Worm (Caenorhabditis elegans) whole organism, young adult: ENCODE measurements around the gene ZC477.4.

Source experiments
- F57A8.1 ChIP-seq: fragments of 200-800 bp; sonication (Bioruptor generic); optimal IDR thresholded peaks from 2 replicates; lab custom pipeline; 2018; ENCODE audit warnings: mild to moderate bottlenecking, missing genetic modification characterization, moderate library complexity, missing compliant biosample characterization
- ama-1 ChIP-seq, 3 experiments: fragments of 150-350 bp in 1 of 3; sonication (generic microtip) in 2 of 3; optimal IDR thresholded peaks; 2 replicates each; lab custom pipeline; 2014 to 2018; ENCODE audit warnings: missing biosample characterization in 2 of 3, missing genetic modification characterization in 2 of 3, missing genetic modification reagents in 2 of 3
- dpl-1 ChIP-seq: fragments of 150-350 bp; optimal IDR thresholded peaks from 2 replicates; lab custom pipeline; 2014; ENCODE audit warnings: missing biosample characterization, missing genetic modification reagents, missing genetic modification characterization

- TF ChIP-seq ama-1 (optimal IDR thresholded peaks at IDR 0.05; lab: Kevin White, UChicago) (no peak), ama-1 (GFP tag; optimal IDR thresholded peaks at IDR 0.05; lab: Kevin White, UChicago) (no peak), F57A8.1 (GFP tag; lab: Kevin White, UChicago) (no peak), dpl-1 (GFP tag; lab: Kevin White, UChicago) (peak; percentile 47)
Observed at ce11 chrIV:7084632-7085160, 13.9 kb downstream of the ZC477.4 start, which contains the start of gene rps-4.
